Fruit fly (Drosophila melanogaster) whole organism, embryonic: ENCODE results near the gene Bgb.

Experiments used
- Ada2b ChIP-seq: fragments of 200-800 bp; sonication (Bioruptor generic); IDR thresholded peaks from 2 replicates; pipeline ENCODE4 v1.3.6; 2022; ENCODE audit warnings: missing biosample characterization, missing genetic modification characterization
- Awh ChIP-seq: fragments of 200-800 bp; sonication (Bioruptor generic); IDR thresholded peaks from 2 replicates; pipeline ENCODE4, ENCODE4 v1.3.6; 2022; ENCODE audit warnings: missing biosample characterization, missing genetic modification characterization
- Blimp-1 ChIP-seq: fragments of 200-800 bp; sonication (Bioruptor generic); optimal IDR thresholded peaks from 3 replicates; lab custom pipeline; 2018; ENCODE audit warnings: missing biosample characterization, missing genetic modification characterization, mild to moderate bottlenecking, moderate library complexity, missing genetic modification reagents
- CG13296 ChIP-seq: fragments of 200-800 bp; sonication (Bioruptor generic); optimal IDR thresholded peaks from 3 replicates; lab custom pipeline; 2018; ENCODE audit warnings: missing biosample characterization, mild to moderate bottlenecking, missing genetic modification characterization
- CG14860 ChIP-seq: fragments of 200-800 bp; sonication (Bioruptor generic); IDR thresholded peaks from 3 replicates; pipeline ENCODE4 v1.3.6; 2022; ENCODE audit warnings: missing biosample characterization, missing genetic modification characterization; ENCODE audit not compliant: partially characterized antibody
- CG17186 ChIP-seq: fragments of 200-800 bp; sonication (Bioruptor generic); optimal IDR thresholded peaks from 3 replicates; lab custom pipeline; 2017; ENCODE audit warnings: missing biosample characterization, missing genetic modification reagents, missing genetic modification characterization
- CG17361 ChIP-seq: fragments of 200-800 bp; sonication (Bioruptor generic); IDR thresholded peaks from 3 replicates; pipeline ENCODE4 v1.3.6; 2022; ENCODE audit warnings: missing biosample characterization, missing genetic modification characterization
- CG17912 ChIP-seq: fragments of 200-800 bp; sonication (Bioruptor generic); optimal IDR thresholded peaks from 2 replicates; lab custom pipeline; 2018; ENCODE audit warnings: missing biosample characterization, mild to moderate bottlenecking, missing genetic modification characterization
- CG18262 ChIP-seq: fragments of 200-800 bp; optimal IDR thresholded peaks from 3 replicates; lab custom pipeline; 2019; ENCODE audit warnings: missing biosample characterization, mild to moderate bottlenecking, missing genetic modification characterization, moderate library complexity
- CG1832 ChIP-seq: fragments of 200-800 bp; sonication (Bioruptor generic); optimal IDR thresholded peaks from 2 replicates; lab custom pipeline; 2017; ENCODE audit warnings: missing biosample characterization, mild to moderate bottlenecking, missing genetic modification characterization, inconsistent platforms
- CG2875 ChIP-seq: fragments of 200-800 bp; sonication (Bioruptor generic); optimal IDR thresholded peaks from 2 replicates; lab custom pipeline; 2017; ENCODE audit warnings: missing biosample characterization, mild to moderate bottlenecking, missing genetic modification characterization, missing genetic modification reagents
- CG31388 ChIP-seq: fragments of 200-800 bp; sonication (Bioruptor generic); optimal IDR thresholded peaks from 2 replicates; lab custom pipeline; 2016; ENCODE audit warnings: missing biosample characterization, missing genetic modification characterization
- CG5953 ChIP-seq: fragments of 200-800 bp; sonication (Bioruptor generic); IDR thresholded peaks from 2 replicates; pipeline ENCODE4 v1.3.6; 2022; ENCODE audit warnings: missing biosample characterization, missing genetic modification characterization
- CG8089 ChIP-seq: fragments of 200-800 bp; sonication (Bioruptor generic); optimal IDR thresholded peaks from 3 replicates; lab custom pipeline; 2016; ENCODE audit warnings: missing biosample characterization, missing genetic modification characterization
- CG8290 ChIP-seq, 3 experiments: fragments of 200-800 bp; sonication (Bioruptor generic); optimal IDR thresholded peaks; 2 replicates each; lab custom pipeline; 2016 to 2019; ENCODE audit warnings: missing biosample characterization in 3 of 3, missing genetic modification characterization in 3 of 3, mild to moderate bottlenecking in 2 of 3, moderate library complexity in 1 of 3
- CG8765 ChIP-seq: fragments of 200-800 bp; sonication (Bioruptor generic); IDR thresholded peaks from 2 replicates; pipeline ENCODE4 v1.3.6; 2022; ENCODE audit warnings: missing biosample characterization, missing genetic modification characterization
- CG9817 ChIP-seq: fragments of 200-800 bp; sonication (Bioruptor generic); optimal IDR thresholded peaks from 2 replicates; lab custom pipeline; 2018; ENCODE audit warnings: missing biosample characterization, mild to moderate bottlenecking, missing genetic modification characterization, moderate library complexity
- Dad ChIP-seq: fragments of 200-800 bp; sonication (Bioruptor generic); optimal IDR thresholded peaks from 3 replicates; lab custom pipeline; 2016; ENCODE audit warnings: missing biosample characterization, missing genetic modification characterization
- E2f2 ChIP-seq: fragments of 200-800 bp; sonication (Bioruptor generic); IDR thresholded peaks from 2 replicates; pipeline ENCODE4 v1.3.6; 2022; ENCODE audit warnings: missing biosample characterization, missing genetic modification characterization
- H15 ChIP-seq: fragments of 200-800 bp; sonication (Bioruptor generic); IDR thresholded peaks from 3 replicates; pipeline ENCODE4 v1.3.6; 2022; ENCODE audit warnings: missing biosample characterization, missing genetic modification characterization
- Hr3 ChIP-seq: fragments of 200-800 bp; sonication (Bioruptor generic); optimal IDR thresholded peaks from 3 replicates; lab custom pipeline; 2016; ENCODE audit warnings: missing biosample characterization, missing genetic modification characterization
- Nf-YB ChIP-seq: fragments of 200-800 bp; sonication (Bioruptor generic); optimal IDR thresholded peaks from 3 replicates; lab custom pipeline; 2019; ENCODE audit warnings: missing biosample characterization, mild to moderate bottlenecking, missing genetic modification characterization, moderate library complexity
- Nf-YC ChIP-seq: fragments of 200-800 bp; optimal IDR thresholded peaks from 3 replicates; lab custom pipeline; 2019; ENCODE audit warnings: missing biosample characterization, mild to moderate bottlenecking, missing genetic modification characterization, moderate library complexity
- Oli ChIP-seq: fragments of 200-800 bp; sonication (Bioruptor generic); optimal IDR thresholded peaks from 2 replicates; lab custom pipeline; 2018; ENCODE audit warnings: missing biosample characterization, mild to moderate bottlenecking, missing genetic modification characterization, moderate library complexity
- Sry-δ ChIP-seq: fragments of 200-800 bp; sonication (Bioruptor generic); optimal IDR thresholded peaks from 2 replicates; lab custom pipeline; 2016; ENCODE audit warnings: missing biosample characterization, missing genetic modification characterization
- TFAM ChIP-seq: fragments of 200-800 bp; sonication (Bioruptor generic); optimal IDR thresholded peaks from 2 replicates; lab custom pipeline; 2017; ENCODE audit warnings: missing biosample characterization, missing genetic modification characterization, inconsistent platforms
- Vsx1 ChIP-seq: fragments of 200-800 bp; sonication (Bioruptor generic); optimal IDR thresholded peaks from 2 replicates; lab custom pipeline; 2017; ENCODE audit warnings: missing biosample characterization, mild to moderate bottlenecking, missing genetic modification characterization, missing genetic modification reagents
- al ChIP-seq: fragments of 200-800 bp; sonication (Bioruptor generic); IDR thresholded peaks from 2 replicates; pipeline ENCODE4 v1.3.6; 2022; ENCODE audit warnings: missing biosample characterization, missing genetic modification characterization
- az2 ChIP-seq: fragments of 200-800 bp; sonication (Bioruptor generic); optimal IDR thresholded peaks from 3 replicates; lab custom pipeline; 2016; ENCODE audit warnings: missing biosample characterization, missing genetic modification characterization
- bigmax ChIP-seq: fragments of 200-800 bp; sonication (Bioruptor generic); optimal IDR thresholded peaks from 2 replicates; lab custom pipeline; 2018; ENCODE audit warnings: missing biosample characterization, mild to moderate bottlenecking, missing genetic modification characterization
- chm ChIP-seq: fragments of 200-800 bp; sonication (Bioruptor generic); IDR thresholded peaks from 2 replicates; pipeline ENCODE4 v1.3.6; 2022; ENCODE audit warnings: missing biosample characterization, missing genetic modification characterization
- crc ChIP-seq: fragments of 200-800 bp; sonication (Bioruptor generic); optimal IDR thresholded peaks from 2 replicates; lab custom pipeline; 2016; ENCODE audit warnings: missing biosample characterization, missing genetic modification characterization
- crol ChIP-seq: fragments of 200-800 bp; sonication (Bioruptor generic); IDR thresholded peaks from 2 replicates; pipeline ENCODE4 v1.3.6; 2022; ENCODE audit warnings: missing biosample characterization, missing genetic modification characterization
- dan ChIP-seq: fragments of 200-800 bp; sonication (Bioruptor generic); IDR thresholded peaks from 2 replicates; pipeline ENCODE4 v1.3.6; 2022; ENCODE audit warnings: missing biosample characterization, missing genetic modification characterization
- danr ChIP-seq: fragments of 200-800 bp; sonication (Bioruptor generic); IDR thresholded peaks from 2 replicates; pipeline ENCODE4 v1.3.6; 2022; ENCODE audit warnings: missing biosample characterization, missing genetic modification characterization
- dimm ChIP-seq: fragments of 200-800 bp; sonication (Bioruptor generic); IDR thresholded peaks from 2 replicates; pipeline ENCODE4 v1.3.6; 2022; ENCODE audit warnings: missing biosample characterization, missing genetic modification characterization
- disco-r ChIP-seq: fragments of 200-800 bp; sonication (Bioruptor generic); optimal IDR thresholded peaks from 2 replicates; lab custom pipeline; 2016; ENCODE audit warnings: missing biosample characterization, missing genetic modification characterization
- gce ChIP-seq: fragments of 200-800 bp; sonication (Bioruptor generic); IDR thresholded peaks from 3 replicates; pipeline ENCODE4 v1.3.6; 2022; ENCODE audit warnings: missing biosample characterization, missing genetic modification characterization
- gt ChIP-seq: fragments of 200-800 bp; sonication (Bioruptor generic); IDR thresholded peaks from 2 replicates; pipeline ENCODE4 v1.3.6; 2022; ENCODE audit warnings: missing biosample characterization, missing genetic modification characterization
- h ChIP-seq: fragments of >200 bp; optimal IDR thresholded peaks from 2 replicates; lab custom pipeline; 2017
- insv ChIP-seq, 2 experiments: fragments of 200-800 bp; sonication (Bioruptor generic); optimal IDR thresholded peaks; 3 replicates each; lab custom pipeline; 2016 to 2018; ENCODE audit warnings: missing biosample characterization in 2 of 2, missing genetic modification characterization in 2 of 2
- kni ChIP-seq: fragments of 200-800 bp; sonication (Bioruptor generic); optimal IDR thresholded peaks from 3 replicates; lab custom pipeline; 2017; ENCODE audit warnings: mild to moderate bottlenecking, missing biosample characterization, missing genetic modification reagents, missing genetic modification characterization
- lbe ChIP-seq: fragments of 200-800 bp; sonication (Bioruptor generic); optimal IDR thresholded peaks from 2 replicates; lab custom pipeline; 2016; ENCODE audit warnings: missing biosample characterization, mild to moderate bottlenecking, missing genetic modification characterization
- lola ChIP-seq, 3 experiments: fragments of >200 bp in 2 of 3; fragments of 200-800 bp in 1 of 3; sonication (Bioruptor generic) in 1 of 3; optimal IDR thresholded peaks; 2 replicates each; lab custom pipeline; 2017 to 2019; ENCODE audit warnings: missing biosample characterization in 3 of 3, missing genetic modification characterization in 3 of 3, mild to moderate bottlenecking in 1 of 3, moderate library complexity in 1 of 3
- nerfin-1 ChIP-seq: fragments of 200-800 bp; sonication (Bioruptor generic); optimal IDR thresholded peaks from 3 replicates; lab custom pipeline; 2019; ENCODE audit warnings: missing biosample characterization, mild to moderate bottlenecking, missing genetic modification characterization, moderate library complexity
- nom ChIP-seq: fragments of 200-800 bp; sonication (Bioruptor generic); optimal IDR thresholded peaks from 2 replicates; lab custom pipeline; 2017; ENCODE audit warnings: missing biosample characterization, missing genetic modification characterization, mild to moderate bottlenecking, moderate library complexity, missing genetic modification reagents
- psq ChIP-seq: fragments of 200-800 bp; sonication (Bioruptor generic); optimal IDR thresholded peaks from 2 replicates; lab custom pipeline; 2017; ENCODE audit warnings: missing biosample characterization, missing genetic modification characterization
- schlank ChIP-seq: fragments of 200-800 bp; sonication (Bioruptor generic); optimal IDR thresholded peaks from 2 replicates; lab custom pipeline; 2018; ENCODE audit warnings: missing biosample characterization, mild to moderate bottlenecking, missing genetic modification characterization
- slou ChIP-seq: fragments of 200-800 bp; sonication (Bioruptor generic); optimal IDR thresholded peaks from 3 replicates; lab custom pipeline; 2016; ENCODE audit warnings: missing biosample characterization, missing genetic modification characterization
- so ChIP-seq: fragments of 200-800 bp; sonication (Bioruptor generic); IDR thresholded peaks from 3 replicates; pipeline ENCODE4 v1.3.6; 2022; ENCODE audit warnings: missing biosample characterization, missing genetic modification characterization
- zfh1 ChIP-seq: fragments of 200-800 bp; sonication (Bioruptor generic); IDR thresholded peaks from 3 replicates; pipeline ENCODE4 v1.3.6; 2022; ENCODE audit warnings: missing biosample characterization, missing genetic modification characterization

The Bgb gene

dm6 chr3L:1668504-1668903 lies 29.0 kb downstream of the Bgb start, which contains the start of gene RpL23A (continued):
- peak; percentile 91 for TF ChIP-seq al (GFP tag; lab: Robert Waterston, UW)
- peak in 1 of 2 experiments; percentile 84 for TF ChIP-seq insv (GFP tag; optimal IDR thresholded peaks at IDR 0.05; lab: Kevin White, UChicago)
- TF ChIP-seq CG17912 (GFP tag; lab: Kevin White, UChicago) = peak; percentile 96
- TF ChIP-seq CG8765 = peak; percentile 82
- TF ChIP-seq Nf-YC (tag; lab: Kevin White, UChicago) = peak; percentile 80
- TF ChIP-seq CG13296 (GFP tag; lab: Kevin White, UChicago) = peak; percentile 92
- peak; percentile 90 for TF ChIP-seq gt (GFP tag; lab: Robert Waterston, UW)
- peak; percentile 89 for TF ChIP-seq CG17361 (GFP tag; lab: Robert Waterston, UW)
- no peak; the same call in 1 of the 2 replicates for TF ChIP-seq dan (GFP tag; lab: Robert Waterston, UW)
- TF ChIP-seq slou (GFP tag; lab: Kevin White, UChicago) = peak; percentile 96
- peak; percentile 79 for TF ChIP-seq Nf-YB (GFP tag; lab: Kevin White, UChicago)
- TF ChIP-seq Dad (GFP tag; lab: Kevin White, UChicago) = peak; percentile 98
- TF ChIP-seq CG9817 (tag; lab: Kevin White, UChicago) = peak; percentile 96
- peak; percentile 83 for TF ChIP-seq CG31388 (GFP tag; lab: Kevin White, UChicago)
- peak; percentile 86 for TF ChIP-seq Sry-δ (GFP tag; lab: Kevin White, UChicago)
- peak; percentile 83 for TF ChIP-seq TFAM
- TF ChIP-seq schlank (tag; lab: Kevin White, UChicago) = peak; percentile 95
- TF ChIP-seq Blimp-1 (GFP tag; lab: Kevin White, UChicago) = peak; percentile 90
- peak in 1 of 3 experiments; percentile 70 for TF ChIP-seq lola (GFP tag; optimal IDR thresholded peaks at IDR 0.05; lab: Kevin White, UChicago)
- peak; percentile 84 for TF ChIP-seq Ada2b (GFP tag; lab: Robert Waterston, UW)
- TF ChIP-seq chm (GFP tag; lab: Robert Waterston, UW) = peak; percentile 97
- TF ChIP-seq E2f2 = peak; percentile 90
- peak; percentile 95 for TF ChIP-seq crc (GFP tag; lab: Kevin White, UChicago)
- peak; percentile 96 for TF ChIP-seq kni (GFP tag; lab: Kevin White, UChicago)
- TF ChIP-seq nerfin-1 (tag; lab: Kevin White, UChicago) = peak; percentile 90
- peak; percentile 92 for TF ChIP-seq H15 (GFP tag; lab: Robert Waterston, UW)
- peak; percentile 97 for TF ChIP-seq CG17186 (GFP tag; lab: Kevin White, UChicago)
- no peak for TF ChIP-seq CG14860
- TF ChIP-seq nom (GFP tag; lab: Kevin White, UChicago) = peak; percentile 82
- TF ChIP-seq bigmax (GFP tag; lab: Kevin White, UChicago) = peak; percentile 92
- peak; percentile 98 for TF ChIP-seq Vsx1 (GFP tag; lab: Kevin White, UChicago)
- no peak for TF ChIP-seq h (lab: Kevin White, UChicago)
- TF ChIP-seq CG1832 (GFP tag; lab: Kevin White, UChicago) = no peak
- TF ChIP-seq Oli = peak; percentile 79
- TF ChIP-seq lbe (GFP tag; lab: Kevin White, UChicago) = peak; percentile 77
- peak; percentile 91 for TF ChIP-seq CG2875
- peak; percentile 91 for TF ChIP-seq Awh (GFP tag; lab: Robert Waterston, UW)
- peak; percentile 82 for TF ChIP-seq dimm (GFP tag; lab: Robert Waterston, UW)
- TF ChIP-seq CG8290 (GFP tag; optimal IDR thresholded peaks at IDR 0.05; lab: Kevin White, UChicago) = peak; percentile 95
- peak; percentile 84 to 99 for TF ChIP-seq CG8290 (tag; optimal IDR thresholded peaks at IDR 0.05; lab: Kevin White, UChicago)
- peak; percentile 89 for TF ChIP-seq az2 (GFP tag; lab: Kevin White, UChicago)
- peak; percentile 68 for TF ChIP-seq danr
- TF ChIP-seq Hr3 = peak; percentile 92
- TF ChIP-seq gce = peak; percentile 88
- peak; percentile 82 for TF ChIP-seq CG18262
- TF ChIP-seq CG5953 = peak; percentile 90
- TF ChIP-seq psq (GFP tag; lab: Kevin White, UChicago) = peak; percentile 93
- peak; percentile 92 for TF ChIP-seq so (GFP tag; lab: Robert Waterston, UW)
- TF ChIP-seq disco-r = peak; percentile 95
- TF ChIP-seq crol = peak; percentile 58
- TF ChIP-seq zfh1 (GFP tag; lab: Robert Waterston, UW) = peak; percentile 98
- peak; percentile 97 for TF ChIP-seq CG8089 (GFP tag; lab: Kevin White, UChicago)
